Fruit fly (Drosophila melanogaster) whole organism: ENCODE measurements around the gene CG4949.

Experiments used
- CG8478 ChIP-seq: fragments of >200 bp; optimal IDR thresholded peaks from 2 replicates; lab custom pipeline; 2018; ENCODE audit warnings: inconsistent platforms
- Dll ChIP-seq: fragments of >200 bp; optimal IDR thresholded peaks from 2 replicates; lab custom pipeline; 2017
- EcR ChIP-seq, 2 experiments: fragments of >200 bp; optimal IDR thresholded peaks; 2 replicates each; lab custom pipeline; 2017; ENCODE audit warnings: missing biosample characterization in 2 of 2, missing genetic modification characterization in 2 of 2, missing genetic modification reagents in 2 of 2
- pan ChIP-seq: fragments of >200 bp; optimal IDR thresholded peaks from 2 replicates; lab custom pipeline; 2017
- psq ChIP-seq: fragments of >200 bp; optimal IDR thresholded peaks from 2 replicates; lab custom pipeline; 2017
- usp ChIP-seq: fragments of >200 bp; optimal IDR thresholded peaks from 2 replicates; lab custom pipeline; 2017; ENCODE audit warnings: missing biosample characterization, missing genetic modification characterization, mixed read lengths

CG4949 gene

DNA sequence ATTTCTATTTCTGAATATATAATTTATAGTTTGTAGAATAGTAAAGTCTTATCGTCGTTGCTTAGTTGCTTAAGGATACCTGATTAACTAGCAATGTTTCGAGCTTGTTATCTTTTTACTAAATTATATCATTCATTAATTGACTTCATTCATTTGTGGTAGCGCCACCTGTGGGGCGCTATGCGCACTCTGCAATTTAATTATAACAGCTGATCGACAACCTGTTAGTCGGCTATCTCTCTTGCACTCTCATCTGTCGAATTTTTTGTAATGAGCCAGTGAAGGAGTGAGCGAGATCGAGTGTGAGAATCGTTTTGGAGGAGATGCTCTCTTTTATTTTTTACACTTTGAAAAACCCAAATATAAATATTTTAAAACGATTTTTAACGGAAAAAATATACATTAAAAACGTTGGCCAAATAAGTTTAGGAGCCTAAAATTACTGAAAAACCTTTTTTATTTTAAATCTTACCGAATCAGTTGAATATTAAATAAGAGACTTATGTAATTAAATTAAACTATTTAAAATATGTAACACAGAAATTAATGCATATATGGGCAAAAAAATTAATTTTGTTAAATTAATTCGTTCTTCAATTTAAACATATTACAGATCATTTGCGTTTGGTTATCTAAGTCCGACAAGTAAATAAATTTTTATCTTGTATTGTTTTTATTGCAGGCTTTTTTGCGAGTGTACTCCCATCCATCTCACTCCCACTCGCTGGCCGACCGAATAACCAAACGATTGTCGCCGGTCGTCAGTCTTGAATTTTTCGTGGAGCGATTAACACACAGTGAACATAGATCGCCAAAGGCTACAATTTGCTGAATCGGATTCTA is 12.6 kb downstream of the CG4949 start, which contains the start of the genes CG16700 and CG4991:
CG16700 (plus strand) TSS at position 793 of the 843 bp plus-strand sequence.
CG4991 (plus strand) TSS at position 793 of the 843 bp plus-strand sequence.
- TF ChIP-seq pan (lab: Kevin White, UChicago) (no peak), psq (no peak), EcR (GFP tag; optimal IDR thresholded peaks at IDR 0.05; lab: Kevin White, UChicago) (no peak), CG8478 (lab: Kevin White, UChicago) (no peak)

DNA sequence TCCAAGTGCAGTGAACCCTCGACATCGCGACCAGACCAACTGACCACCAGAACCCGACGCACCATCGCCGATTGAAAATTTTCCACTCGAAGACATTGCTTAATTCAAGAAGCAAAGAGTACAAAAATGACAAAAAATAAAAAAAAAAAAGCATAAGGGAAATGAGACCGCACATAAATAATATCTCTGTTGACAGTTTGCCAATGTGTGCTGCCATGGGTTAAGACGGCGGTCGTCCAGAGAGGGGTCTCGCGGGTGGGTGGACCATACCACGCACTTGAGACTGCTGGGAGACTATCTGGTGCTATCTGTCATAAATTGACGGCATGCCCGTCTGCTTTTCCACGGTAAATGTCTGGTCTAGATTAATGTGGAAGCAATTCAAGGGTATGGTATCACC is 14.8 kb downstream of the CG4949 start:
- no peak for TF ChIP-seq CG8478 (lab: Kevin White, UChicago)
- TF ChIP-seq Dll (lab: Kevin White, UChicago) = no peak
- TF ChIP-seq EcR (GFP tag; optimal IDR thresholded peaks at IDR 0.05; lab: Kevin White, UChicago) = no peak
- TF ChIP-seq usp = no peak
- TF ChIP-seq psq = no peak
- no peak for TF ChIP-seq pan (lab: Kevin White, UChicago)

dm6 chrX:17093900-17094446 is 15.3 kb downstream of the CG4949 start:
- no peak for TF ChIP-seq Dll (lab: Kevin White, UChicago)
- no peak for TF ChIP-seq pan (lab: Kevin White, UChicago)

DNA sequence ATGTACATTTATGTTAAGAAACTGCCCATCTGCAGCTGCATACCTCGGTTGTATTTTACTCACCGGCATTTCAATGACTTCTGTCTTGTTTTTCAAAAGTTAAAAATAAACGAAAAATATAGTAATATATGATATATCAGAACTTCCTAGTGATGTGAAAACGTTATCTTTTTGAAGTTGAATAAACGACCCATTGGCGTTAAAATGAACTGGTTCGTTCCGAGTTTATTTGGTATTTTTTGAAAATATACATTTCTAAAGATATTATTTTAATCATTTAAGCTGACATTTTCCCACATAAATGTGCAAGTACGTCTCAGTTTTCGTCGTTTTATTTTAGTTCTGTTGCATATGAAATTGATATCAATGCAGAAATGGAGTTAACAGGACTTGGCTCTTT is 27.1 kb downstream of the CG4949 start, which contains the start of gene Arpc3B:
Arpc3B (minus strand) TSS at position 146 of the 400 bp plus-strand sequence.
- TF ChIP-seq psq = no peak
- TF ChIP-seq CG8478 (lab: Kevin White, UChicago) = no peak
- TF ChIP-seq Dll (lab: Kevin White, UChicago) = no peak
- TF ChIP-seq usp = no peak
- no peak for TF ChIP-seq EcR (GFP tag; optimal IDR thresholded peaks at IDR 0.05; lab: Kevin White, UChicago)

DNA sequence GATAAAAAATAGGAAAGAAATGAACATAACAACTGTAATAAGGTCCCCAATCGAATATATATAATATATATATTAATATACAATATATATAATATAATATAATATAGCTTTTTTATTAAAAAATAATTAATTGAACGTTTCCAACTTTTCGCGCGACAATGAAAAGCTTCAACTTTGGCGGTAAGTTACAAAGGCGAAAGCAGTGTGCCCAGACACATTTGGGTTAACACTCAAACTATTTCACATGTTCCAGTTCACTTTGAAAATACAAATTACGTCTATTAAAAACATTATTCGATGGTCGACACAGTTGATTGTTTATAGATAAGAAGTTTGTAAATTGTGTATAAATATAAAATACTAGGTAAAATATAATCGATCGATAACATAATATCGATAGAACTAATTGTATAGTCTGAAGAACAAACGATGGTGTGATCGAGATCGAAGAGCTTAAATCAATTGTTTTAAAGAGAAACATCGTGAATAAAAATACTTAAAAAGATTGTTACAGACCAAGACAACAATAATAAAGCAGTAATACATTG is 27.6 kb downstream of the CG4949 start:
- no peak for TF ChIP-seq CG8478 (lab: Kevin White, UChicago)
- no peak for TF ChIP-seq pan (lab: Kevin White, UChicago)
- no peak for TF ChIP-seq usp
- TF ChIP-seq Dll (lab: Kevin White, UChicago) = no peak
- no peak for TF ChIP-seq EcR (GFP tag; optimal IDR thresholded peaks at IDR 0.05; lab: Kevin White, UChicago)
- no peak for TF ChIP-seq psq

- TF ChIP-seq EcR (GFP tag; optimal IDR thresholded peaks at IDR 0.05; lab: Kevin White, UChicago) (no peak), Dll (lab: Kevin White, UChicago) (no peak), pan (lab: Kevin White, UChicago) (no peak)
Observed at dm6 chrX:17107401-17107916, 28.8 kb downstream of the CG4949 start, which contains the start of gene CG5004. CG5004 (plus strand) TSS chrX:17107582.

DNA sequence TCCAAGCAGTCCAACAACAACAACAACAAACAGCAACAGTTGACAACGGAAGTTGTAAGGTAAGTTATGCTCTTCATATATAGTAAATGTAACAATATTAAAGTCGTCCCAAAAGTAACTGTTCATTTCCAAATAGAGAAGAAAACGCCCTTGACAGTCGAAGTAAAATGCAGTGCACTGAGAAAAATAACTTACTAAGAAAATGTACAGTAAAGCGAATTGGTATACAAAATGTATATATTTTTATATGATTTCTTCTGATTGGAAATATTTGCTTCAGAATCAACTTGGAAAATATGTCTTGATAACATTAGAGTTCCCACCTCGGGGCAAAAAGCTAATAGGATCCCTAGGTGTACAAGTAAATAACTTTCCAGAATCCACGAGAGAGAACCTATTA is 29.4 kb downstream of the CG4949 start:
- TF ChIP-seq EcR (GFP tag; optimal IDR thresholded peaks at IDR 0.05; lab: Kevin White, UChicago) (no peak), Dll (lab: Kevin White, UChicago) (no peak), CG8478 (lab: Kevin White, UChicago) (no peak), psq (no peak), usp (no peak), pan (lab: Kevin White, UChicago) (no peak)

DNA sequence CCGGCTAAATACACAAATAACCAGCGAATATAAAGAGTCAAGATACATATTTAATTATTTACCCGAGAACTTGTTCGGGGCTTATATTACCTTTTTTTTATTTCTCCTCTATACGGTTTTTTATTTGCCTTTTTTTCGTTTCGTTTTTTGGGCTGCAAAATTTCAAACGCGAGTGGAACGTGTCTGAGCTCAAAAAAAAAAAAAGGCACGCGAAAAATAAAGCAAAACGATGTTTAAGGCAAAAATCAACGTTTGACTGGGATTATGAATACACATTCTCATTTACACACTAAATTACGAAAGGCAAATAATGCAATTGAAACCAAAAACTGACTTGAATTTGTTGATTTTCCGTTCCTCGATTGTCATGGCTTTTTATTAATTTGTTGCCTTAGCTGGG is 31.0 kb downstream of the CG4949 start:
- TF ChIP-seq usp (no peak), Dll (lab: Kevin White, UChicago) (no peak), pan (lab: Kevin White, UChicago) (no peak), psq (no peak), CG8478 (lab: Kevin White, UChicago) (no peak), EcR (GFP tag; optimal IDR thresholded peaks at IDR 0.05; lab: Kevin White, UChicago) (no peak)

dm6 chrX:17110556-17111177 is 32.0 kb downstream of the CG4949 start:
- no peak for TF ChIP-seq Dll (lab: Kevin White, UChicago)
- no peak for TF ChIP-seq usp
- no peak for TF ChIP-seq psq
- no peak for TF ChIP-seq EcR (GFP tag; optimal IDR thresholded peaks at IDR 0.05; lab: Kevin White, UChicago)
- TF ChIP-seq pan (lab: Kevin White, UChicago) = no peak
- no peak for TF ChIP-seq CG8478 (lab: Kevin White, UChicago)

dm6 chrX:17111274-17111673 is 32.6 kb downstream of the CG4949 start:
- no peak for TF ChIP-seq EcR (GFP tag; optimal IDR thresholded peaks at IDR 0.05; lab: Kevin White, UChicago)
- no peak for TF ChIP-seq Dll (lab: Kevin White, UChicago)
- no peak for TF ChIP-seq psq
- TF ChIP-seq usp = no peak
- no peak for TF ChIP-seq CG8478 (lab: Kevin White, UChicago)
- TF ChIP-seq pan (lab: Kevin White, UChicago) = no peak
